Worm (Caenorhabditis elegans) whole organism, L4/young adult: ENCODE data around the gene rabr-1.

Source experiments
- W03F9.2 ChIP-seq: fragments of 150-350 bp; optimal IDR thresholded peaks from 2 replicates; lab custom pipeline; 2014; ENCODE audit warnings: missing biosample characterization, missing genetic modification characterization
- dao-5 ChIP-seq: sonication (generic microtip); optimal IDR thresholded peaks from 2 replicates; lab custom pipeline; 2016; ENCODE audit warnings: missing genotype, missing genetic modification characterization, moderate library complexity, missing compliant biosample characterization
- him-1 ChIP-seq: sonication (generic microtip); optimal IDR thresholded peaks from 2 replicates; lab custom pipeline; 2016; ENCODE audit warnings: missing genotype, missing genetic modification reagents, missing genetic modification characterization, missing compliant biosample characterization

- TF ChIP-seq him-1: no peak
- TF ChIP-seq dao-5: no peak
- no peak for TF ChIP-seq W03F9.2 (tag; lab: Kevin White, UChicago)
These were observed 31.2 kb downstream of the rabr-1 start for ce11 chrX:2527194-2527593.
